Worm (Caenorhabditis elegans): ENCODE results near the gene T21C9.6.

DNA sequence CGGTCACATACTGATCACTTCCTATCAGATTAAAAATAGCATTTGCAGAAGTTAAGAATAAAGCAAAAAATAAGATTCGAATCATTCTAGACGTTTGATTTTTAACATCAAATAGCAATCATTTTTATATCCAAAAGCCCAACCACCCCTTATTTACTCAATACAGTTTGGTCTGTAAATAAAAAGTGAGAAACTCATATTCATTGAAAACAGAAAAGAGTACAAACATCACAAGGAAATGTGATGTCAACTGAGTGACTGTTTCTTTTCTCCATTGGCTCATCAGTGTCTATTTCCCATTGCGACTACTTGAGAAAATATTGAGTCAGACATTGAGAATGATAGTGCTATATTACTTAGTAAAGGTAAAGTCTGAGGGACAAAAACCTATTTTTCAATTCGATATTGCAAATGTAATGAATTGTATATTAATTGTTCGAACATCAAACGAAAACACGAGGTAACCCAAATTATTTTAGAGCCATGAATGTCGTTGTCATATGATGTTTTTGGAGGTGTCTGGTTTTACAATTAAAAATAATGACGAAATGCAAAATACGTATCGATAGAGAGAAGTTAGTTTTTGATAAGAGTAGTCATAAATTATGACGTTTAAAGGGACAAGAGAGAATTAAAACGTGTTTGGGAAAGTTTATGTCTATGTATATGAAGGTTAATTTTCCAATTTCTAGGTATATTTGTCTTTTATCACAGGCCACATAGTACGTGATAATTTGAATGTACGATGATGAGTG, 8.3 kb downstream of the T21C9.6 start, which contains the start of gene ttr-23:
- no peak for TF ChIP-seq sea-1 (GFP tag; conservative IDR thresholded peaks at IDR 0.05)
- no peak for TF ChIP-seq hmbx-1 (tag; optimal IDR thresholded peaks at IDR 0.05)
- TF ChIP-seq scrt-1 (GFP tag; IDR thresholded peaks at IDR 0.05), result no peak
- TF ChIP-seq ceh-36 (tag; optimal IDR thresholded peaks at IDR 0.05), result no peak
- no peak for TF ChIP-seq ama-1 (optimal IDR thresholded peaks at IDR 0.05)
- no peak for TF ChIP-seq hnd-1 (tag; optimal IDR thresholded peaks at IDR 0.05)
- no peak for TF ChIP-seq tbx-11 (GFP tag; IDR thresholded peaks at IDR 0.05)
- TF ChIP-seq ceh-13 (GFP tag; optimal IDR thresholded peaks at IDR 0.05), result no peak
- TF ChIP-seq flt-1 (GFP tag; IDR thresholded peaks at IDR 0.05), result no peak
- no peak for TF ChIP-seq B0310.2 (tag; optimal IDR thresholded peaks at IDR 0.05)
- TF ChIP-seq tra-4 (tag; optimal IDR thresholded peaks at IDR 0.05), result no peak
- TF ChIP-seq pes-1 (GFP tag; IDR thresholded peaks at IDR 0.05), result no peak
- no peak for TF ChIP-seq aly-1 (tag; optimal IDR thresholded peaks at IDR 0.05)
- no peak for TF ChIP-seq F13C5.2 (tag; optimal IDR thresholded peaks at IDR 0.05)

All from whole organism, early embryonic.